Worm (Caenorhabditis elegans) whole organism, L4 larva: ENCODE measurements around the gene C45B11.5.
A peak's percentile ranks its signal among the peaks of the same experiment; 100 is the strongest.

Experiments
- F10B5.3 ChIP-seq: sonication (generic microtip); optimal IDR thresholded peaks from 2 replicates; lab custom pipeline; 2016; ENCODE audit warnings: mild to moderate bottlenecking, missing genetic modification characterization, missing compliant biosample characterization
- F37D6.2 ChIP-seq: sonication (generic microtip); optimal IDR thresholded peaks from 2 replicates; lab custom pipeline; 2016; ENCODE audit warnings: mild to moderate bottlenecking, missing genetic modification characterization, missing compliant biosample characterization
- T26A8.4 ChIP-seq: fragments of 200-800 bp; sonication (Bioruptor generic); IDR thresholded peaks from 2 replicates; pipeline ENCODE4 v1.3.6; 2022; ENCODE audit warnings: missing genetic modification characterization, missing compliant biosample characterization
- Y48G9A.11 ChIP-seq: fragments of 200-800 bp; sonication (Bioruptor generic); IDR thresholded peaks from 2 replicates; pipeline ENCODE4 v1.3.6; 2022; ENCODE audit warnings: missing genetic modification reagents, missing genetic modification characterization, missing compliant biosample characterization
- aha-1 ChIP-seq: fragments of 150-350 bp; peaks from one replicate; lab custom pipeline; 2014; ENCODE audit warnings: missing biosample characterization, missing genetic modification characterization
- attf-4 ChIP-seq: sonication (generic microtip); optimal IDR thresholded peaks from 3 replicates; lab custom pipeline; 2017; ENCODE audit warnings: missing biosample characterization, missing genetic modification characterization
- ctbp-1 ChIP-seq: fragments of 200-800 bp; sonication (Bioruptor generic); IDR thresholded peaks from 2 replicates; pipeline ENCODE4 v1.3.6; 2022; ENCODE audit warnings: missing genetic modification reagents, missing genetic modification characterization, missing compliant biosample characterization
- daf-12 ChIP-seq: fragments of 150-350 bp; optimal IDR thresholded peaks from 2 replicates; lab custom pipeline; 2014; ENCODE audit warnings: missing biosample characterization, missing genetic modification reagents, missing genetic modification characterization
- daf-16 ChIP-seq, 3 experiments: sonication (generic microtip); optimal IDR thresholded peaks; 2 replicates each; lab custom pipeline; 2016 to 2017; ENCODE audit warnings: missing genetic modification characterization in 3 of 3, missing genetic modification reagents in 3 of 3, mild to moderate bottlenecking in 2 of 3, missing compliant biosample characterization in 2 of 3, missing biosample characterization in 1 of 3, moderate library complexity in 1 of 3
- dmd-8 ChIP-seq: fragments of 200-800 bp; sonication (Bioruptor generic); IDR thresholded peaks from 2 replicates; pipeline ENCODE4 v1.3.6; 2022; ENCODE audit warnings: missing genetic modification characterization, missing compliant biosample characterization
- dmd-9 ChIP-seq: fragments of 200-800 bp; sonication (Bioruptor generic); IDR thresholded peaks from 2 replicates; pipeline ENCODE4 v1.3.6; 2022; ENCODE audit warnings: missing genetic modification reagents, missing genetic modification characterization, missing compliant biosample characterization
- dpl-1 ChIP-seq: fragments of 150-350 bp; optimal IDR thresholded peaks from 2 replicates; lab custom pipeline; 2014; ENCODE audit warnings: missing biosample characterization, missing genetic modification reagents, missing genetic modification characterization
- dve-1 ChIP-seq: sonication (generic microtip); optimal IDR thresholded peaks from 2 replicates; lab custom pipeline; 2017; ENCODE audit warnings: antibody characterized with exemption, mild to moderate bottlenecking, missing genetic modification characterization, missing compliant biosample characterization; ENCODE audit not compliant: insufficient read depth
- egl-43 ChIP-seq: fragments of 200-800 bp; sonication (Bioruptor generic); IDR thresholded peaks from 2 replicates; pipeline ENCODE4 v1.3.6; 2022; ENCODE audit warnings: missing genetic modification reagents, missing genetic modification characterization, missing compliant biosample characterization
- fkh-10 ChIP-seq: fragments of 150-350 bp; optimal IDR thresholded peaks from 2 replicates; lab custom pipeline; 2014; ENCODE audit warnings: missing biosample characterization, missing genetic modification reagents, missing genetic modification characterization
- hif-1 ChIP-seq, 2 experiments: sonication (generic microtip); optimal IDR thresholded peaks; 2 replicates each; lab custom pipeline; 2016 to 2017; ENCODE audit warnings: missing compliant biosample characterization in 2 of 2, missing genetic modification characterization in 2 of 2, missing genetic modification reagents in 2 of 2, missing genotype in 2 of 2, mild to moderate bottlenecking in 1 of 2
- hlh-11 ChIP-seq: fragments of 200-800 bp; sonication (Bioruptor generic); optimal IDR thresholded peaks from 2 replicates; lab custom pipeline; 2018; ENCODE audit warnings: mild to moderate bottlenecking, missing genetic modification characterization, missing compliant biosample characterization
- hlh-30 ChIP-seq: sonication (generic microtip); optimal IDR thresholded peaks from 2 replicates; lab custom pipeline; 2017; ENCODE audit warnings: antibody characterized with exemption, mild to moderate bottlenecking, missing genetic modification characterization, missing compliant biosample characterization; ENCODE audit not compliant: insufficient read depth
- lin-29 ChIP-seq: fragments of 200-800 bp; sonication (Bioruptor generic); IDR thresholded peaks from 2 replicates; pipeline ENCODE4 v1.3.6; 2022; ENCODE audit warnings: missing genetic modification reagents, missing genetic modification characterization, missing compliant biosample characterization
- lin-38 ChIP-seq: fragments of 200-800 bp; sonication (Bioruptor generic); IDR thresholded peaks from 2 replicates; pipeline ENCODE4 v1.3.6; 2022; ENCODE audit warnings: missing genetic modification reagents, missing genetic modification characterization, missing compliant biosample characterization
- lsy-2 ChIP-seq, 2 experiments: fragments of 150-350 bp in 1 of 2; sonication (generic microtip) in 1 of 2; optimal IDR thresholded peaks; 2 replicates each; lab custom pipeline; 2014 to 2017; ENCODE audit warnings: missing biosample characterization in 2 of 2, missing genetic modification characterization in 2 of 2
- mdl-1 ChIP-seq, 2 experiments: fragments of 150-350 bp in 1 of 2; sonication (generic microtip) in 1 of 2; optimal IDR thresholded peaks; 2 replicates each; lab custom pipeline; 2014 to 2017; ENCODE audit warnings: missing biosample characterization in 2 of 2, missing genetic modification characterization in 2 of 2
- mep-1 ChIP-seq: fragments of 150-350 bp; sonication (generic microtip); optimal IDR thresholded peaks from 3 replicates; lab custom pipeline; 2014; ENCODE audit warnings: missing biosample characterization, missing genetic modification characterization
- mes-2 ChIP-seq: sonication (generic microtip); optimal IDR thresholded peaks from 2 replicates; lab custom pipeline; 2016; ENCODE audit warnings: missing genotype, mild to moderate bottlenecking, missing genetic modification characterization, missing compliant biosample characterization; ENCODE audit not compliant: poor library complexity, severe bottlenecking
- mxl-3 ChIP-seq: fragments of 200-800 bp; sonication (Bioruptor generic); optimal IDR thresholded peaks from 2 replicates; lab custom pipeline; 2018; ENCODE audit warnings: mild to moderate bottlenecking, missing genetic modification characterization, missing compliant biosample characterization
- nhr-11 ChIP-seq: fragments of 150-350 bp; optimal IDR thresholded peaks from 2 replicates; lab custom pipeline; 2014; ENCODE audit warnings: missing biosample characterization, missing genetic modification characterization
- nhr-25 ChIP-seq: sonication (generic microtip); optimal IDR thresholded peaks from 2 replicates; lab custom pipeline; 2017; ENCODE audit warnings: missing genetic modification characterization, mild to moderate bottlenecking, missing compliant biosample characterization, antibody characterized with exemption, moderate library complexity, borderline replicate concordance; ENCODE audit not compliant: insufficient read depth
- nhr-48 ChIP-seq: sonication (generic microtip); optimal IDR thresholded peaks from 2 replicates; lab custom pipeline; 2016; ENCODE audit warnings: mild to moderate bottlenecking, missing genetic modification characterization, missing compliant biosample characterization
- rbr-2 ChIP-seq: sonication (generic microtip); optimal IDR thresholded peaks from 2 replicates; lab custom pipeline; 2016; ENCODE audit warnings: missing genotype, missing genetic modification characterization, missing compliant biosample characterization
- saeg-2 ChIP-seq: fragments of 200-800 bp; sonication (Bioruptor generic); IDR thresholded peaks from 2 replicates; pipeline ENCODE4 v1.3.6; 2022; ENCODE audit warnings: missing genetic modification reagents, missing genetic modification characterization, missing compliant biosample characterization
- set-16 ChIP-seq: fragments of 200-800 bp; sonication (Bioruptor generic); IDR thresholded peaks from 2 replicates; pipeline ENCODE4 v1.3.6; 2022; ENCODE audit warnings: missing genetic modification reagents, missing genetic modification characterization, missing compliant biosample characterization
- tag-97 ChIP-seq: fragments of 200-800 bp; sonication (Bioruptor generic); IDR thresholded peaks from 2 replicates; pipeline ENCODE4 v1.3.6; 2022; ENCODE audit warnings: missing genetic modification characterization, missing compliant biosample characterization
- unc-62 ChIP-seq, 3 experiments: fragments of 150-350 bp in 1 of 3; sonication (generic microtip); optimal IDR thresholded peaks in 2 of 3; peaks in 1 of 3; 1 replicate in 1 of 3; 2 replicates in 2 of 3; lab custom pipeline; 2014 to 2017; ENCODE audit warnings: missing biosample characterization in 3 of 3, missing genetic modification characterization in 3 of 3, missing genetic modification reagents in 3 of 3, missing genotype in 1 of 3
- vab-7 ChIP-seq: fragments of 200-800 bp; sonication (Bioruptor generic); IDR thresholded peaks from 2 replicates; pipeline ENCODE4 v1.3.6; 2022; ENCODE audit warnings: missing genetic modification reagents, missing genetic modification characterization, missing compliant biosample characterization
- zfp-3 ChIP-seq: fragments of 200-800 bp; sonication (Bioruptor generic); conservative IDR thresholded peaks from 2 replicates; pipeline ENCODE4 v1.3.6; 2022; ENCODE audit warnings: missing genetic modification reagents, missing genetic modification characterization, missing compliant biosample characterization
- ztf-11 ChIP-seq: fragments of 150-350 bp; optimal IDR thresholded peaks from 2 replicates; lab custom pipeline; 2014; ENCODE audit warnings: missing biosample characterization, missing genetic modification characterization
- ztf-7 ChIP-seq: fragments of 150-350 bp; optimal IDR thresholded peaks from 2 replicates; lab custom pipeline; 2014; ENCODE audit warnings: missing biosample characterization, missing genetic modification characterization

Gene C45B11.5

ce11 chrV:11075209-11076027 lies 33.8 kb downstream of the C45B11.5 start:
- TF ChIP-seq lin-29 (GFP tag; lab: Robert Waterston, UW) = no peak; the same call in 1 of the 2 replicates
- peak in 1 of 2 experiments; percentile 81 for TF ChIP-seq mdl-1 (tag; optimal IDR thresholded peaks at IDR 0.05; lab: Kevin White, UChicago)
- TF ChIP-seq dpl-1 (GFP tag; lab: Kevin White, UChicago) = peak; percentile 7
- TF ChIP-seq ztf-7 (tag; lab: Kevin White, UChicago) = no peak
- peak in 1 of 2 experiments; percentile 93 for TF ChIP-seq unc-62 (GFP tag; optimal IDR thresholded peaks at IDR 0.05 in 1 of 2; lab: Kevin White, UChicago)
- no peak for TF ChIP-seq unc-62 (tag; optimal IDR thresholded peaks at IDR 0.05; lab: Kevin White, UChicago)
- TF ChIP-seq mes-2 (tag; lab: Kevin White, UChicago) = peak; percentile 39
- TF ChIP-seq ctbp-1 (GFP tag; lab: Robert Waterston, UW) = peak; percentile 74
- no peak for TF ChIP-seq vab-7
- no peak for TF ChIP-seq ztf-11 (tag; lab: Kevin White, UChicago)
- TF ChIP-seq mxl-3 (GFP tag; lab: Kevin White, UChicago) = peak; percentile 67
- TF ChIP-seq hlh-30 (tag; lab: Kevin White, UChicago) = peak; percentile 65
- TF ChIP-seq lsy-2 (tag; optimal IDR thresholded peaks at IDR 0.05; lab: Kevin White, UChicago) = peak in 1 of 2 experiments; percentile 27
- TF ChIP-seq T26A8.4 = 0 out of 2 replicates have a peak, but pooled peaks have one; percentile 19
- TF ChIP-seq egl-43 (GFP tag; lab: Robert Waterston, UW) = peak; percentile 87
- TF ChIP-seq saeg-2 (GFP tag; lab: Robert Waterston, UW) = no peak
- peak; percentile 18 for TF ChIP-seq nhr-25 (tag; lab: Kevin White, UChicago)
- peak in 1 of 2 experiments; percentile 29 for TF ChIP-seq hif-1 (tag; optimal IDR thresholded peaks at IDR 0.05; lab: Kevin White, UChicago)
- TF ChIP-seq dve-1 (tag; lab: Kevin White, UChicago) = peak; percentile 28
- TF ChIP-seq lin-38 = peak; percentile 42
- peak; percentile 52 for TF ChIP-seq F10B5.3
- peak; percentile 21 for TF ChIP-seq hlh-11 (tag; lab: Kevin White, UChicago)
- 0 out of 2 replicates have a peak, but pooled peaks have one; percentile 9 for TF ChIP-seq dmd-9 (GFP tag; lab: Robert Waterston, UW)
- TF ChIP-seq tag-97 = no peak
- no peak for TF ChIP-seq daf-12 (tag; lab: Kevin White, UChicago)
- TF ChIP-seq F37D6.2 (tag; lab: Kevin White, UChicago) = peak; percentile 4
- TF ChIP-seq daf-16 (GFP tag; optimal IDR thresholded peaks at IDR 0.05; lab: Kevin White, UChicago) = no peak
- TF ChIP-seq daf-16 (tag; optimal IDR thresholded peaks at IDR 0.05; lab: Kevin White, UChicago) = no peak
- peak; percentile 27 for TF ChIP-seq mep-1
- peak; percentile 54; the same call in 1 of the 2 replicates for TF ChIP-seq Y48G9A.11 (GFP tag; lab: Robert Waterston, UW)
- TF ChIP-seq nhr-48 = no peak
- no peak for TF ChIP-seq attf-4
- TF ChIP-seq nhr-11 (tag; lab: Kevin White, UChicago) = no peak
- peak; percentile 34 for TF ChIP-seq fkh-10 (GFP tag; lab: Kevin White, UChicago)
- 0 out of 2 replicates have a peak, but pooled peaks have one; percentile 44 for TF ChIP-seq dmd-8 (GFP tag; lab: Robert Waterston, UW)
- 0 out of 2 replicates have a peak, but pooled peaks have one; percentile 41 for TF ChIP-seq zfp-3 (GFP tag; lab: Robert Waterston, UW)
- TF ChIP-seq rbr-2 (tag; lab: Kevin White, UChicago) = peak; percentile 72
- TF ChIP-seq set-16 = peak; percentile 61
- TF ChIP-seq aha-1 = peak; percentile 80
